Worm (Caenorhabditis elegans) whole organism, late embryonic: ENCODE data around the gene H40L08.2.

Experiments used
- F13H6.1 ChIP-seq: sonication (generic microtip); optimal IDR thresholded peaks from 2 replicates; lab custom pipeline; 2016; ENCODE audit warnings: missing genetic modification characterization, missing compliant biosample characterization
- K02D7.2 ChIP-seq: sonication (generic microtip); optimal IDR thresholded peaks from 2 replicates; lab custom pipeline; 2017; ENCODE audit warnings: mild to moderate bottlenecking, missing genetic modification characterization, missing compliant biosample characterization
- T23F11.4 ChIP-seq: fragments of 200-800 bp; sonication (Bioruptor generic); optimal IDR thresholded peaks from 2 replicates; lab custom pipeline; 2018; ENCODE audit warnings: mild to moderate bottlenecking, missing genetic modification characterization, missing compliant biosample characterization
- Y22D7AL.16 ChIP-seq: sonication (generic microtip); optimal IDR thresholded peaks from 2 replicates; lab custom pipeline; 2016; ENCODE audit warnings: missing genetic modification characterization, missing compliant biosample characterization
- ceh-14 ChIP-seq: sonication (generic microtip); optimal IDR thresholded peaks from 2 replicates; lab custom pipeline; 2016; ENCODE audit warnings: missing genotype, missing genetic modification characterization, missing compliant biosample characterization
- ceh-22 ChIP-seq: sonication (generic microtip); optimal IDR thresholded peaks from 2 replicates; lab custom pipeline; 2017; ENCODE audit warnings: missing biosample characterization, missing genetic modification characterization
- ceh-31 ChIP-seq: sonication (generic microtip); optimal IDR thresholded peaks from 2 replicates; lab custom pipeline; 2016; ENCODE audit warnings: missing genetic modification characterization, missing compliant biosample characterization
- ceh-34 ChIP-seq: sonication (generic microtip); optimal IDR thresholded peaks from 2 replicates; lab custom pipeline; 2016; ENCODE audit warnings: mild to moderate bottlenecking, missing genetic modification characterization, missing compliant biosample characterization
- ceh-45 ChIP-seq: fragments of 200-800 bp; sonication (Bioruptor generic); IDR thresholded peaks from 2 replicates; pipeline ENCODE4 v1.3.6; 2022; ENCODE audit warnings: missing genetic modification reagents, missing genetic modification characterization, missing compliant biosample characterization
- ceh-6 ChIP-seq: fragments of 200-800 bp; sonication (Bioruptor generic); optimal IDR thresholded peaks from 2 replicates; lab custom pipeline; 2018; ENCODE audit warnings: mild to moderate bottlenecking, missing genetic modification characterization, missing compliant biosample characterization
- che-1 ChIP-seq: sonication (generic microtip); optimal IDR thresholded peaks from 2 replicates; lab custom pipeline; 2016; ENCODE audit warnings: mild to moderate bottlenecking, missing genetic modification characterization, missing compliant biosample characterization
- dmd-4 ChIP-seq: sonication (generic microtip); optimal IDR thresholded peaks from 2 replicates; lab custom pipeline; 2016; ENCODE audit warnings: borderline replicate concordance, missing genetic modification characterization, missing compliant biosample characterization
- dve-1 ChIP-seq: sonication (generic microtip); optimal IDR thresholded peaks from 2 replicates; lab custom pipeline; 2017; ENCODE audit warnings: antibody characterized with exemption, mild to moderate bottlenecking, missing genetic modification characterization, missing compliant biosample characterization
- elt-4 ChIP-seq: sonication (generic microtip); optimal IDR thresholded peaks from 2 replicates; lab custom pipeline; 2016; ENCODE audit warnings: missing genetic modification characterization, missing compliant biosample characterization
- fax-1 ChIP-seq: sonication (generic microtip); optimal IDR thresholded peaks from 2 replicates; lab custom pipeline; 2016; ENCODE audit warnings: missing genotype, missing genetic modification characterization, missing compliant biosample characterization
- fkh-10 ChIP-seq: fragments of 150-350 bp; optimal IDR thresholded peaks from 2 replicates; lab custom pipeline; 2014; ENCODE audit warnings: missing biosample characterization, missing genetic modification reagents, missing genetic modification characterization
- fkh-6 ChIP-seq: sonication (generic microtip); optimal IDR thresholded peaks from 2 replicates; lab custom pipeline; 2016; ENCODE audit warnings: missing genetic modification characterization, missing compliant biosample characterization
- hlh-15 ChIP-seq: sonication (generic microtip); optimal IDR thresholded peaks from 2 replicates; lab custom pipeline; 2016; ENCODE audit warnings: missing genetic modification characterization, missing compliant biosample characterization
- lin-11 ChIP-seq: fragments of 200-800 bp; sonication (Bioruptor generic); optimal IDR thresholded peaks from 2 replicates; lab custom pipeline; 2018; ENCODE audit warnings: mild to moderate bottlenecking, missing genetic modification characterization, missing compliant biosample characterization
- mec-3 ChIP-seq: sonication (generic microtip); optimal IDR thresholded peaks from 2 replicates; lab custom pipeline; 2016; ENCODE audit warnings: borderline replicate concordance, missing genetic modification characterization, missing compliant biosample characterization
- nfya-1 ChIP-seq: sonication (generic microtip); optimal IDR thresholded peaks from 2 replicates; lab custom pipeline; 2017; ENCODE audit warnings: missing genetic modification characterization, mild to moderate bottlenecking, missing compliant biosample characterization, antibody characterized with exemption, moderate library complexity
- nhr-11 ChIP-seq: fragments of 150-350 bp; optimal IDR thresholded peaks from 2 replicates; lab custom pipeline; 2014; ENCODE audit warnings: missing biosample characterization, missing genetic modification characterization
- nhr-232 ChIP-seq: sonication (generic microtip); optimal IDR thresholded peaks from 2 replicates; lab custom pipeline; 2016; ENCODE audit warnings: missing genetic modification characterization, missing compliant biosample characterization
- pag-3 ChIP-seq: sonication (generic microtip); optimal IDR thresholded peaks from 2 replicates; lab custom pipeline; 2016; ENCODE audit warnings: missing compliant biosample characterization, missing genetic modification characterization, borderline replicate concordance
- pat-9 ChIP-seq: fragments of 200-800 bp; sonication (Bioruptor generic); optimal IDR thresholded peaks from 2 replicates; lab custom pipeline; 2018; ENCODE audit warnings: mild to moderate bottlenecking, missing genetic modification characterization, moderate library complexity, missing compliant biosample characterization
- pros-1 ChIP-seq: fragments of 150-350 bp; optimal IDR thresholded peaks from 2 replicates; lab custom pipeline; 2014; ENCODE audit warnings: missing biosample characterization, missing genetic modification reagents, missing genetic modification characterization
- ref-2 ChIP-seq: sonication (generic microtip); optimal IDR thresholded peaks from 2 replicates; lab custom pipeline; 2016; ENCODE audit warnings: missing genetic modification characterization, missing compliant biosample characterization
- sdc-2 ChIP-seq: sonication (generic microtip); optimal IDR thresholded peaks from 2 replicates; lab custom pipeline; 2016; ENCODE audit warnings: missing genotype, missing genetic modification characterization, missing compliant biosample characterization
- sox-4 ChIP-seq: sonication (generic microtip); optimal IDR thresholded peaks from 2 replicates; lab custom pipeline; 2017; ENCODE audit warnings: mild to moderate bottlenecking, missing genetic modification characterization, inconsistent platforms, missing compliant biosample characterization
- syd-9 ChIP-seq: sonication (generic microtip); optimal IDR thresholded peaks from 2 replicates; lab custom pipeline; 2016; ENCODE audit warnings: mild to moderate bottlenecking, missing genetic modification characterization, moderate library complexity, missing compliant biosample characterization
- tbx-2 ChIP-seq: sonication (generic microtip); optimal IDR thresholded peaks from 2 replicates; lab custom pipeline; 2016; ENCODE audit warnings: missing genetic modification characterization, missing compliant biosample characterization
- ttx-3 ChIP-seq: sonication (generic microtip); optimal IDR thresholded peaks from 2 replicates; lab custom pipeline; 2016; ENCODE audit warnings: missing genetic modification reagents, missing genetic modification characterization, missing compliant biosample characterization
- unc-55 ChIP-seq: sonication (generic microtip); optimal IDR thresholded peaks from 2 replicates; lab custom pipeline; 2017; ENCODE audit warnings: missing biosample characterization, missing genetic modification reagents, missing genetic modification characterization
- ztf-16 ChIP-seq: sonication (generic microtip); optimal IDR thresholded peaks from 2 replicates; lab custom pipeline; 2017; ENCODE audit warnings: missing genetic modification characterization, missing compliant biosample characterization

The H40L08.2 gene

DNA sequence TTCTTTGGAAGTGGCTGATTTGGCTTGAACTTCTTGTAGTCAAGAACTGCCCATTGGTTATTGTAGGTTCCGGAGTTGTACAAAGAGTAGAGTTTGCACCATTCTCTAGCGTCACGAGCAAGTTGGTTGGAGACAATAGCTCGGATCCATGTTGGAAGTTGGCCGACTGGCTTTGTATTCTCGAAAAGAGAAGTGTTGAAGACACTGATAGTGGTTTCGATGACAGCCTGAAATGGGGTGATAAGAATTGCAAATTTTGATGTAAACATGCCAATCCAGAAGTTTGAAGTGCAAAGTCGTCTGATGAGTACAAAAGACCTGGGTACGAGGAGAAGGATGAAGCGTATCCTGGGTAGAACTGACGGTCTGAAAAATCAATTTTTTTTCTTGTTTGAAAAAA, 18.7 kb upstream of the H40L08.2 start:
- no peak for TF ChIP-seq mec-3 (tag; lab: Kevin White, UChicago)
- no peak for TF ChIP-seq sox-4 (tag; lab: Kevin White, UChicago)
- no peak for TF ChIP-seq ceh-22 (tag; lab: Kevin White, UChicago)
- TF ChIP-seq ceh-45 (GFP tag; lab: Robert Waterston, UW) = no peak
- no peak for TF ChIP-seq ceh-34 (tag; lab: Kevin White, UChicago)
- no peak for TF ChIP-seq unc-55
- TF ChIP-seq nfya-1 (tag; lab: Kevin White, UChicago) = no peak
- TF ChIP-seq che-1 (tag; lab: Kevin White, UChicago) = no peak
- TF ChIP-seq ztf-16 (tag; lab: Kevin White, UChicago) = no peak
- no peak for TF ChIP-seq Y22D7AL.16 (tag; lab: Kevin White, UChicago)
- TF ChIP-seq, all 69 proteins: peak for 0

DNA sequence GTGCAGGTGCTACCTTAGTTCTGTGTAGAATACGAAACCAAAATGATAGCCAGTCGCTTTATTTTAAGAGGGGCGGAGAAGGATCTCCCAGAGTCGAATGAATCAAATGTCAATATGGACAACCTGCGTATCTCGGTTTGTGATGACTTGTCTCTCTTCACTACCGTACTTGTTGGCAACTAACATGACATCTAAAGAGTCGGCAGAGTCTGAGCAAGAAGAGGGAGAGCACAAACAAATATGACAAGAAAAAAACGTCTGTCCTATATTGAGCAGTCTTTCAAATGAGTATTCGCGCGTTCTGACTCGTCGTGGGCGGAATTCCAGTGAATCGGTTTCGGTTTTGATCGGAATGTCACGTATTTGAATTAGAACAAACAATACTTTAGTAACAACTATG, 17.4 kb upstream of the H40L08.2 start, which contains the start of gene F09B12.7:
F09B12.7 (minus strand) TSS at position 101 of the 400 bp plus-strand sequence.
- TF ChIP-seq K02D7.2 (tag; lab: Kevin White, UChicago) (no peak), fkh-6 (tag; lab: Kevin White, UChicago) (no peak)

DNA sequence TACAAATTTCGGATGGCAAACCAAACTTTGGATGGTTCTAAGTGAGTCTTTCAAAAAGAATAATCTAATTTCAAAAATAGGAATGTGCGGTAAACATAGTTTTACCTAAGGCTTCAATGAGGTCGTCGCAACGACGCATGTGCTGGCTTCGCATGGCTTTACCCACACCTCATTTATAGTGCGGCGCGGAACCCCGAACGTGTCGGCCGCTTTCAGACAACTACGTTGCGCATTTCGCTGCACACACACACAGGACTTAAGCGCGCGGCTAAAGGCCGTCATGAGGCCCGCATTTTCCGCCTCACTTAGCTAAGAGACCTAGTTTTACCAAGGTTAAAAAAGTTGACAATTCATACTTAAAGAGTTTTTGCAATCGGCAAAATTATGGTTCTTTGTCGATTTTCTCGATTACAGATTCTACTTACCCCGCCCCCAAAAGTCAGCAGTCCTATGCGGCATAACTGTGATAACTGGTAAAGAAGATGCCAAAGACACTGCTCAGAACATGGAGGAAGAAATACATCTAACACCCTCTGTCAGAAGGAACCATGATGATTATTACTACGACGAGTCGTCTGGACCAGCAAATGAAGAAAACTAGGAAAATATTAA, 15.3 kb upstream of the H40L08.2 start:
- TF ChIP-seq mec-3 (tag; lab: Kevin White, UChicago) = no peak
- TF ChIP-seq T23F11.4 (GFP tag; lab: Kevin White, UChicago) = no peak
- TF ChIP-seq tbx-2 (tag; lab: Kevin White, UChicago) = no peak
- TF ChIP-seq fkh-10 (GFP tag; lab: Kevin White, UChicago) = no peak
- no peak for TF ChIP-seq ttx-3
- TF ChIP-seq ceh-31 (tag; lab: Kevin White, UChicago) = no peak
- TF ChIP-seq fax-1 (tag; lab: Kevin White, UChicago) = no peak
- TF ChIP-seq ceh-45 (GFP tag; lab: Robert Waterston, UW) = no peak
- no peak for TF ChIP-seq nhr-11 (tag; lab: Kevin White, UChicago)
- no peak for TF ChIP-seq dmd-4
- no peak for TF ChIP-seq hlh-15
- TF ChIP-seq syd-9 = no peak
- no peak for TF ChIP-seq F13H6.1 (tag; lab: Kevin White, UChicago)
- TF ChIP-seq lin-11 (tag; lab: Kevin White, UChicago) = no peak
- TF ChIP-seq ceh-14 = no peak
- no peak for TF ChIP-seq nhr-232 (tag; lab: Kevin White, UChicago)
- TF ChIP-seq ceh-6 (GFP tag; lab: Kevin White, UChicago) = no peak
- no peak for TF ChIP-seq pros-1 (tag; lab: Kevin White, UChicago)

DNA sequence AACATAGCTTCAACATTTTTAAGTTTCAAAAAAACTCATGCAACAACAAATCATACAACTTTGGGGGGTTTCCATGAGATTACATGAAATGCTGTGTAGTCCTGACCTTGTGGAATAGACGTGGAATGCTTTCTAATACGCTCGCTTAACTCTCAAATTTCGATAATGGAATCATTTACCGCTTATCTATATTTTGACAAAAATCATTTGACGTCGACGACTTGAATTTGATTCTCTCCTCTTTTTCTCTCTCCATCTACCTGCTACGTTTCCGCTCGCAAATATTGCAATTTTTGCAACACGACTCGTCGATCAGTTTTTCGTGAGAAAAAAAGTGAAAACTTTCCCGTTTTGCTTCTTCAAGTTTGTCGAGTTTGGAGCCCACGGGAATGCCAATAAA, 11.6 kb upstream of the H40L08.2 start, which contains the start of gene flr-4:
flr-4 (plus strand) TSS at position 275 of the 400 bp plus-strand sequence.
- no peak for TF ChIP-seq dve-1 (tag; lab: Kevin White, UChicago)
- no peak for TF ChIP-seq ref-2 (tag; lab: Kevin White, UChicago)
- TF ChIP-seq fkh-6 (tag; lab: Kevin White, UChicago) = no peak
- TF ChIP-seq tbx-2 (tag; lab: Kevin White, UChicago) = no peak
- TF ChIP-seq elt-4 (tag; lab: Kevin White, UChicago) = no peak
- TF ChIP-seq nhr-11 (tag; lab: Kevin White, UChicago) = no peak
- TF ChIP-seq pag-3 (tag; lab: Kevin White, UChicago) = no peak
- TF ChIP-seq lin-11 (tag; lab: Kevin White, UChicago) = no peak
- TF ChIP-seq fax-1 (tag; lab: Kevin White, UChicago) = no peak
- TF ChIP-seq pat-9 (tag; lab: Kevin White, UChicago) = no peak
- no peak for TF ChIP-seq sdc-2
- no peak for TF ChIP-seq ttx-3
- TF ChIP-seq, all 69 proteins: peak for 0
